Worm (Caenorhabditis elegans): Measurements from ENCODE around the gene odr-10.

The odr-10 gene

DNA sequence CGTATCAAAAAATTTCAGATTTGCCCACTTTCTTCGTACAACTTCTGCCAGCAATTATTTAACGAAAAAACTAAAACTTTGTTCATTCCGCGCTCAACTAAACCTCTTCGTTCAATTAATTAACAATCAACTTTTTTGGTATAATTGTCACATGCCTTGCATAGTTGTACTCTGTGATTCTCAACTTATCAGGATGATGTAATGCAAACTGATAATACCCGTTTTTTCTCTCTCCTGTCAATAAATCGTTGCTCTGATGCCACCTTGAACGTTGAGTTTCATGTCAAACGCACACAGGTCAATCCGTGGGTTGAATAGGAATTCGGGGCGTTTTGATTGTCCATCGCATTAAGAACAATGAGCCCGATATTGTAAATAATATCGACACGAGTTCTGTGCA is 39.8 kb upstream of the odr-10 start (continued):
- TF ChIP-seq Y75B8A.6 (GFP tag; IDR thresholded peaks at IDR 0.05), result no peak
- no peak for TF ChIP-seq daf-19 (GFP tag; conservative IDR thresholded peaks at IDR 0.05)
- TF ChIP-seq rbr-2 (tag; optimal IDR thresholded peaks at IDR 0.05), result no peak
- no peak for TF ChIP-seq lin-15B (tag; optimal IDR thresholded peaks at IDR 0.05)
- no peak for TF ChIP-seq aha-1 (tag)
- peak in 1 of 2 experiments; percentile 21 for TF ChIP-seq hif-1 (tag; optimal IDR thresholded peaks at IDR 0.05)
- TF ChIP-seq egl-27 (tag; optimal IDR thresholded peaks at IDR 0.05), result no peak
- TF ChIP-seq T20F7.1 (GFP tag; optimal IDR thresholded peaks at IDR 0.05), result no peak
- TF ChIP-seq jun-1 (tag; optimal IDR thresholded peaks at IDR 0.05), result no peak
- no peak for TF ChIP-seq unc-39 (tag; optimal IDR thresholded peaks at IDR 0.05)
- TF ChIP-seq lin-39 (tag; optimal IDR thresholded peaks at IDR 0.05), result no peak
- peak; percentile 86 for TF ChIP-seq dve-1 (tag; optimal IDR thresholded peaks at IDR 0.05; ENCODE audit: insufficient read depth)
- peak; percentile 85 for TF ChIP-seq dmd-6 (GFP tag; IDR thresholded peaks at IDR 0.05)
- TF ChIP-seq vab-7 (GFP tag; IDR thresholded peaks at IDR 0.05), result no peak
- peak; percentile 8 for TF ChIP-seq nhr-102 (tag; optimal IDR thresholded peaks at IDR 0.05)
- peak; percentile 88 for TF ChIP-seq pqm-1 (tag; optimal IDR thresholded peaks at IDR 0.05)
- no peak for TF ChIP-seq cey-2 (tag; optimal IDR thresholded peaks at IDR 0.05; ENCODE audit: borderline replicate concordance, insufficient read depth)
- TF ChIP-seq ztf-7 (tag; optimal IDR thresholded peaks at IDR 0.05), result peak; percentile 61
- TF ChIP-seq snpc-1.2 (GFP tag; IDR thresholded peaks at IDR 0.05), result no peak
- no peak for TF ChIP-seq lin-13 (GFP tag; optimal IDR thresholded peaks at IDR 0.05)
- no peak for TF ChIP-seq F10B5.3 (tag; optimal IDR thresholded peaks at IDR 0.05)
- TF ChIP-seq saeg-2 (GFP tag; IDR thresholded peaks at IDR 0.05), result no peak

DNA sequence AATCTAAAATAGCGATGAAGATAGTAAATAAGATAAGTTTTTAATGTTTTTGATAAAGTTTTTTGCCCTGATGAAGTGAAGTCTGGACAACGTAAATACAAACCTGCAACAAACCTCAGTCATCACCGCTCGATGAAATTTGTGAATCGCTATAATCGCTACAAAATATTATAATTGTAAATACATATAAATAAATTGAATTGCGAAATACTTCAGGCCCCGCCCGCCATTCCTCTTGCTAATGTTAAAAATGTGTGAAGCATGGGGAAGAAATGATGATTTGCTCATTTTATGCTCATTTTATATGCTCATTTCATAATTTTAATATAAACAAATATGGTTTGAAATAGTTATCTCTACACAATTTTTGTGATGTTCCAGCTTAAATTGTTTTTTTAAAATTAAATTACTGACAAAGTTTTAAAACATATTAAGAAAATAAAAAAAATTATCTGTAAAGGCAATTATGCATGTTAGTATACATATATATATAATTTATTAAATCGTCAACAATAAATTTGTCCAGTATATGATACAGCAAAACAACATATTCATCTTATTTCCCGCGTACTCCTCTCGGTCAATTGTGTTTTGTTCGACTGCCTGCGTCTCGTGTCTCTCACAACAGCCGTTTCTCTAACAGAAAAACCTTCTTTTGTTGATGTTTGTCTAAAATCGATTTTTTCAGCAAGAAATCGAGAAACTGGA is 38.5 kb upstream of the odr-10 start, which contains the start of gene sid-5:
Gene sid-5 (plus strand): TSS at position 658 of the 708 bp plus-strand sequence.
- TF ChIP-seq fos-1 (tag; optimal IDR thresholded peaks at IDR 0.05) (no peak), dve-1 (tag; optimal IDR thresholded peaks at IDR 0.05; ENCODE audit: insufficient read depth) (peak; percentile 40), daf-16 (GFP tag; optimal IDR thresholded peaks at IDR 0.05) (peak in 1 of 2 experiments; percentile 50), daf-16 (tag; optimal IDR thresholded peaks at IDR 0.05) (peak; percentile 47)

DNA sequence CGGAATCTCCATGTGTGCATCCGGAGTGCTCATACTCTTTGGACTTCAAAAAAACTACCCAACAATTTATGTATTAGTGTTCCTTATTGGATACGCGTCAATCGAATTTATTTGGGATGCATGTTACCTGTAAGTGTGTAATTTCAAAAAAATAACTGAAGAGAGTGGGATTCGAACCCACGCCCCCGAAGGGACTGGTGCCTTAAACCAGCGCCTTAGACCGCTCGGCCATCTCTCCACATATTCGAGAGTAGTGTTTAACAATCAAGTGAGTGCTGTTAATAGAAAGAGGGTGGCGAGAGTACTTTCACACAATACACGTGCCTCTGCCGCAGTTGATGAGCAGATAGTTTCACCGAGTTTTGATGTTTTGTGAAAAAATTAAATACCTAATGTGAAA is 37.2 kb upstream of the odr-10 start:
- no peak for TF ChIP-seq unc-62 (GFP tag; optimal IDR thresholded peaks at IDR 0.05 in 1 of 2)
- TF ChIP-seq unc-62 (tag; optimal IDR thresholded peaks at IDR 0.05), result no peak
- peak; percentile 61; the same call in 1 of the 2 replicates for TF ChIP-seq Y48G9A.11 (GFP tag; IDR thresholded peaks at IDR 0.05)
- TF ChIP-seq fkh-10 (GFP tag; optimal IDR thresholded peaks at IDR 0.05), result no peak
- TF ChIP-seq ztf-7 (tag; optimal IDR thresholded peaks at IDR 0.05), result peak; percentile 29
- peak; percentile 88 for TF ChIP-seq dmd-8 (GFP tag; IDR thresholded peaks at IDR 0.05)
- peak; percentile 73 for TF ChIP-seq hlh-30 (tag; optimal IDR thresholded peaks at IDR 0.05; ENCODE audit: insufficient read depth)
- TF ChIP-seq lin-1 (GFP tag; IDR thresholded peaks at IDR 0.05), result peak; percentile 66; the same call in 1 of the 2 replicates
- TF ChIP-seq mdt-29 (GFP tag; IDR thresholded peaks at IDR 0.05), result peak; percentile 62; the same call in 1 of the 2 replicates
- TF ChIP-seq ZK546.5 (tag; optimal IDR thresholded peaks at IDR 0.05), result no peak
- peak; percentile 59 for TF ChIP-seq arid-1 (GFP tag; conservative IDR thresholded peaks at IDR 0.05)
- no peak for TF ChIP-seq F37D6.2 (tag; optimal IDR thresholded peaks at IDR 0.05)
- peak; percentile 70 for TF ChIP-seq dmd-6 (GFP tag; IDR thresholded peaks at IDR 0.05)
- peak; percentile 80; the same call in 1 of the 2 replicates for TF ChIP-seq pha-4 (GFP tag; IDR thresholded peaks at IDR 0.05)
- TF ChIP-seq pha-4 (tag; optimal IDR thresholded peaks at IDR 0.05), result no peak
- no peak for TF ChIP-seq ces-1 (GFP tag; optimal IDR thresholded peaks at IDR 0.05)
- no peak for TF ChIP-seq fos-1 (tag; optimal IDR thresholded peaks at IDR 0.05)
- TF ChIP-seq nhr-48 (tag; optimal IDR thresholded peaks at IDR 0.05), result peak; percentile 46
- TF ChIP-seq dpl-1 (GFP tag; optimal IDR thresholded peaks at IDR 0.05), result no peak
- peak; percentile 63; the same call in 1 of the 2 replicates for TF ChIP-seq ceh-20 (GFP tag; IDR thresholded peaks at IDR 0.05)
- no peak for TF ChIP-seq snpc-4 (tag; optimal IDR thresholded peaks at IDR 0.05)
- no peak for TF ChIP-seq lin-13 (GFP tag; optimal IDR thresholded peaks at IDR 0.05)
- no peak for TF ChIP-seq lin-39 (tag; optimal IDR thresholded peaks at IDR 0.05)
- no peak; the same call in 1 of the 2 replicates for TF ChIP-seq egl-43 (GFP tag; IDR thresholded peaks at IDR 0.05)
- TF ChIP-seq mep-1 (tag; optimal IDR thresholded peaks at IDR 0.05), result peak; percentile 69
- TF ChIP-seq lsy-2 (tag; optimal IDR thresholded peaks at IDR 0.05), result peak in 1 of 2 experiments; percentile 42
- TF ChIP-seq Y105C5A.15 (GFP tag; IDR thresholded peaks at IDR 0.05), result 0 out of 2 replicates have a peak, but pooled peaks have one; percentile 80

All from whole organism, L4 larva.